Worm (Caenorhabditis elegans) whole organism, L4/young adult: ENCODE measurements around the gene B0507.8.
"Not testable (repeated sequence)": the region's sequence is repeated elsewhere in the genome, so short reads cannot be mapped to it uniquely, and the experiment has no call there.

Source experiments
- W03F9.2 ChIP-seq: fragments of 150-350 bp; optimal IDR thresholded peaks from 2 replicates; lab custom pipeline; 2014; ENCODE audit warnings: missing biosample characterization, missing genetic modification characterization
- dao-5 ChIP-seq: sonication (generic microtip); optimal IDR thresholded peaks from 2 replicates; lab custom pipeline; 2016; ENCODE audit warnings: missing genotype, missing genetic modification characterization, moderate library complexity, missing compliant biosample characterization

DNA sequence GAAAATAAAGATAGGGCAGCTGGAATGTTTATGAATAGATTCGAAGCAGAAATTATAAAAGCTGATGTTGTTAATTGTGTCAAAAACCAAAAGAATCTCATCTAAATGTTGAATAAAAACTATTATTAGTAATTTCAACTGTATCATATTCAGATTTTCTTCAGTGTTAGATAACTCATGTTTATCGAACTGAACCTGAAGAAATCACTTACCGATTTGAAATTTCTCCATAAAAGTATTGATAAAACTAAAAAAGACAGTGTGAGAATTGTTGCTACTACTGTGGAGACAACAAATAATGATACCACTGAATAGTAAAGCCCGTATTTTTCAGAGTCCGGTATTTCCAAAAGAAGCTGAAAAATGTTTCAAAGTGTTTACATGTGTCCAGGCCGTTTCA is 40.6 kb downstream of the B0507.8 start, which contains the start of gene ZC196.8:
- not testable (repeated sequence) for TF ChIP-seq W03F9.2, dao-5 (tag; lab: Kevin White, UChicago)
